Worm (Caenorhabditis elegans) whole organism, L3 larva: ENCODE data around the gene sdz-11.

Experiments
- fkh-2 ChIP-seq: fragments of 150-350 bp; optimal IDR thresholded peaks from 2 replicates; lab custom pipeline; 2014; ENCODE audit warnings: missing biosample characterization, missing genetic modification reagents, missing genetic modification characterization
- jun-1 ChIP-seq: fragments of 150-350 bp; optimal IDR thresholded peaks from 2 replicates; lab custom pipeline; 2014; ENCODE audit warnings: missing biosample characterization, missing genetic modification reagents, missing genetic modification characterization
- lin-15B ChIP-seq: fragments of 150-350 bp; optimal IDR thresholded peaks from 2 replicates; lab custom pipeline; 2014; ENCODE audit warnings: missing biosample characterization, missing genetic modification characterization
- nhr-12 ChIP-seq: fragments of 150-350 bp; optimal IDR thresholded peaks from 2 replicates; lab custom pipeline; 2014; ENCODE audit warnings: missing biosample characterization, missing genetic modification characterization
- pha-4 ChIP-seq: fragments of 150-350 bp; optimal IDR thresholded peaks from 2 replicates; lab custom pipeline; 2014; ENCODE audit warnings: missing biosample characterization, missing genetic modification reagents, missing genetic modification characterization
- snpc-4 ChIP-seq: fragments of 150-350 bp; optimal IDR thresholded peaks from 2 replicates; lab custom pipeline; 2014; ENCODE audit warnings: missing biosample characterization, missing genetic modification characterization
- unc-39 ChIP-seq: sonication (generic microtip); optimal IDR thresholded peaks from 4 replicates; lab custom pipeline; 2017; ENCODE audit warnings: missing biosample characterization, missing genetic modification characterization

DNA sequence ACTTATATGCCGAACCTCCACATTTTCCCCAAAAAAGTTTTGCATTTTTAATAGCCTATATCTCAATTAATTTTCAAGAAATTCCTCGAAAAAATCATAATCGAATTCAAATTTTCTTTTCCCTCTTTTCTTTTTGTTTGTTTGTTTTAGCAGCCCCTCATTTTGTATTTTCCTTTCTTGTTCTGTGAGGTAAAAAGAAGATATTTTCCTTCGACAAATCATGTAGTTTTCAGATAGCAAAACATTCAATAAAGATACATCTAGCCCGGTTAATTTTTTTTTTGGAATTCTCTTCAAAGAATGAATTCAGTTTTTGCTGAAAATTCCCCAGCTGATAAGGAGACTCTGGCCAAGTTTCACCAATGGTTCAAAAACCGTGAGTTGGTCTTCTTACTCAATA, 23.6 kb upstream of the sdz-11 start, which contains the start of gene T24E12.3:
- TF ChIP-seq nhr-12 (tag; lab: Kevin White, UChicago), result no peak
- TF ChIP-seq snpc-4 (tag; lab: Kevin White, UChicago), result no peak
- no peak for TF ChIP-seq fkh-2 (tag; lab: Kevin White, UChicago)
- TF ChIP-seq pha-4 (tag; lab: Kevin White, UChicago), result no peak
- no peak for TF ChIP-seq jun-1 (tag; lab: Kevin White, UChicago)
- no peak for TF ChIP-seq lin-15B (tag; lab: Kevin White, UChicago)
- no peak for TF ChIP-seq unc-39 (tag; lab: Kevin White, UChicago)
